Fruit fly (Drosophila melanogaster): ENCODE results near the gene pim.
A peak's percentile ranks its signal among the peaks of the same experiment; 100 is the strongest.

The pim gene

DNA sequence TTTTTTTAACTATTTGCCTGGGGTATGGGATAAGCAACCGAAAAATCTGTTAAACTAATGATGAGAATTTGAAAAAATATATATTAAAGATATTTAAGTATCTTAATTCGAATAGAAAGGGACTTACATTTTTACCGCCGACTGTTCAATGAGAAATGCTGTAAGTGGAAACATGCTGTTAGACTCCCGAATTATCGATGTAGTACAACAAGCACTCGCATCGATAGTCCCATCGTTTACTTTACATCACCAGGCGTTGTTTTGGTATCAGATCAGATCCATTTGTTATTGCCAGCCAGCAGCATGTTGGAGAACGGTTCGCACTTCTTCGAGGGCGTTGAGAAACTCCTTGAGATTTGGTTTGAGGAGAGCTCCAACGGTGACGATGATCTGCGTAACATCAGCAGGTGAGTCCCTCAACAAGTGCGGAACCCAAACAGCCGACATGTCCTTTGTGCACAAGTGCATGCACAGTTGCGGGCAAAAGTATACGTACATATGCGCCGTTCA, 23.5 kb upstream of the pim start, which contains the start of gene SamDC:
Gene SamDC, plus strand, starts transcription at position 246 of the 510 bp plus-strand sequence.
- TF ChIP-seq usp (GFP tag; optimal IDR thresholded peaks at IDR 0.05) (no peak), Myc (optimal IDR thresholded peaks at IDR 0.05) (no peak), sage (GFP tag; optimal IDR thresholded peaks at IDR 0.05) (peak; percentile 30), foxo (GFP tag; optimal IDR thresholded peaks at IDR 0.05) (peak in 1 of 2 experiments; percentile 57), brk (GFP tag; optimal IDR thresholded peaks at IDR 0.05) (no peak), pan (optimal IDR thresholded peaks at IDR 0.05) (no peak), lola (GFP tag; optimal IDR thresholded peaks at IDR 0.05) (no peak), dl (GFP tag; optimal IDR thresholded peaks at IDR 0.05; ENCODE audit: insufficient read depth in 1 of 2, partially characterized antibody in 2 of 2) (no peak), dmrt93B (GFP tag; optimal IDR thresholded peaks at IDR 0.05) (no peak), ey (GFP tag; optimal IDR thresholded peaks at IDR 0.05) (no peak), Abd-B (GFP tag; optimal IDR thresholded peaks at IDR 0.05) (no peak), rgr (GFP tag; optimal IDR thresholded peaks at IDR 0.05) (peak; percentile 48), Hr78 (GFP tag; optimal IDR thresholded peaks at IDR 0.05) (peak; percentile 78), GATAd (GFP tag; optimal IDR thresholded peaks at IDR 0.05) (no peak), Dfd (GFP tag; optimal IDR thresholded peaks at IDR 0.05) (no peak), N (GFP tag; optimal IDR thresholded peaks at IDR 0.05) (peak; percentile 97), Sp1 (GFP tag; optimal IDR thresholded peaks at IDR 0.05) (peak; percentile 19), Jra (GFP tag; optimal IDR thresholded peaks at IDR 0.05) (no peak), jim (GFP tag; optimal IDR thresholded peaks at IDR 0.05) (no peak), tai (GFP tag; optimal IDR thresholded peaks at IDR 0.05) (no peak), sv (GFP tag; optimal IDR thresholded peaks at IDR 0.05) (peak; percentile 4), Hr83 (GFP tag; optimal IDR thresholded peaks at IDR 0.05; ENCODE audit: poor library complexity, severe bottlenecking) (peak; percentile 71), CG9705 (GFP tag; optimal IDR thresholded peaks at IDR 0.05) (no peak), woc (GFP tag; optimal IDR thresholded peaks at IDR 0.05) (peak; percentile 76), h (GFP tag; optimal IDR thresholded peaks at IDR 0.05) (peak; percentile 46), fru (GFP tag; optimal IDR thresholded peaks at IDR 0.05) (no peak), CG32264 (GFP tag; optimal IDR thresholded peaks at IDR 0.05) (no peak), Rel (GFP tag; optimal IDR thresholded peaks at IDR 0.05) (no peak), Rel (tag; optimal IDR thresholded peaks at IDR 0.05) (peak; percentile 19), Mio (GFP tag; optimal IDR thresholded peaks at IDR 0.05) (no peak), Dif (GFP tag; optimal IDR thresholded peaks at IDR 0.05; ENCODE audit: partially characterized antibody) (no peak), dsf (GFP tag; optimal IDR thresholded peaks at IDR 0.05; ENCODE audit: borderline replicate concordance) (no peak), Vsx2 (GFP tag; optimal IDR thresholded peaks at IDR 0.05; ENCODE audit: partially characterized antibody) (no peak), CrebA (GFP tag; optimal IDR thresholded peaks at IDR 0.05; ENCODE audit: borderline replicate concordance) (no peak), br (GFP tag; optimal IDR thresholded peaks at IDR 0.05) (no peak), Hnf4 (GFP tag; optimal IDR thresholded peaks at IDR 0.05) (peak; percentile 28), psq (GFP tag; optimal IDR thresholded peaks at IDR 0.05) (no peak), OdsH (GFP tag; optimal IDR thresholded peaks at IDR 0.05) (peak; percentile 24), HLH106 (tag; optimal IDR thresholded peaks at IDR 0.05) (peak; percentile 20)

DNA sequence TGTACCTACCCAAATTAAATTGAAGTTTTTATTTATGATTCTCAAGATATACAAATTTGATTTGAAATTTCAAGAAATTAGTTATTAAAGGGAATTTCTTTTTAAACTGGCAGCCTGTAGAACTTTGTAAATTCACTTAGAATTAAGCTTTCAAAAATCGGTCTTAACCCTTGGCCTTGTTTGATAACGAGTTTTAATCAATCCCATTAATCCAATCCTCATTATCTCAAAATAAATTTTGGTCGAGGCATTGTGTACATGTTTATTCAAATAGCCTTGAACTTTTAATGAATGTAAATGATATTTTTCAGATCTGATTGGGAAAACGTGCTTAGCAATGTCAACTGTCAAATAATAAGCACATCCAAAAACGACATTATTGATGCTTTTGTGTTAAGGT, 22.9 kb upstream of the pim start:
- TF ChIP-seq HLH106 (tag; optimal IDR thresholded peaks at IDR 0.05), result no peak
- no peak for TF ChIP-seq Hr83 (GFP tag; optimal IDR thresholded peaks at IDR 0.05; ENCODE audit: poor library complexity, severe bottlenecking)
- no peak for TF ChIP-seq jim (GFP tag; optimal IDR thresholded peaks at IDR 0.05)
- no peak for TF ChIP-seq CrebA (GFP tag; optimal IDR thresholded peaks at IDR 0.05; ENCODE audit: borderline replicate concordance)
- TF ChIP-seq dmrt93B (GFP tag; optimal IDR thresholded peaks at IDR 0.05), result no peak
- TF ChIP-seq rgr (GFP tag; optimal IDR thresholded peaks at IDR 0.05), result no peak
- no peak for TF ChIP-seq Myc (optimal IDR thresholded peaks at IDR 0.05)
- no peak for TF ChIP-seq psq (GFP tag; optimal IDR thresholded peaks at IDR 0.05)
- TF ChIP-seq woc (GFP tag; optimal IDR thresholded peaks at IDR 0.05), result no peak
- TF ChIP-seq Sp1 (GFP tag; optimal IDR thresholded peaks at IDR 0.05), result no peak
- no peak for TF ChIP-seq lola (GFP tag; optimal IDR thresholded peaks at IDR 0.05)
- no peak for TF ChIP-seq CG32264 (GFP tag; optimal IDR thresholded peaks at IDR 0.05)
- TF ChIP-seq tai (GFP tag; optimal IDR thresholded peaks at IDR 0.05), result no peak
- no peak for TF ChIP-seq sv (GFP tag; optimal IDR thresholded peaks at IDR 0.05)
- no peak for TF ChIP-seq Rel (GFP tag; optimal IDR thresholded peaks at IDR 0.05)
- no peak for TF ChIP-seq Rel (tag; optimal IDR thresholded peaks at IDR 0.05)
- no peak for TF ChIP-seq Mio (GFP tag; optimal IDR thresholded peaks at IDR 0.05)

Measured in whole organism, wandering third instar larva.